Worm (Caenorhabditis elegans) whole organism, early embryonic: ENCODE results near the gene mlc-3.

ENCODE experiments used
- ama-1 ChIP-seq: fragments of 150-350 bp; optimal IDR thresholded peaks from 2 replicates; lab custom pipeline; 2014
- flt-1 ChIP-seq: fragments of 200-800 bp; sonication (Bioruptor generic); IDR thresholded peaks from 2 replicates; pipeline ENCODE4 v1.3.6; 2022; ENCODE audit warnings: missing genetic modification characterization, missing compliant biosample characterization
- hnd-1 ChIP-seq: sonication (generic microtip); optimal IDR thresholded peaks from 2 replicates; lab custom pipeline; 2016; ENCODE audit warnings: missing genetic modification characterization, missing compliant biosample characterization
- sea-1 ChIP-seq: fragments of 200-800 bp; sonication (Bioruptor generic); conservative IDR thresholded peaks from 2 replicates; pipeline ENCODE4 v1.3.6; 2022; ENCODE audit warnings: missing genetic modification characterization, missing compliant biosample characterization

ce11 chrIII:5543050-5543449, 21.8 kb upstream of the mlc-3 start, which contains the start of gene D1044.6:
- TF ChIP-seq flt-1 (GFP tag; lab: Robert Waterston, UW) = no peak
- TF ChIP-seq sea-1 (GFP tag; lab: Robert Waterston, UW) = no peak
- no peak for TF ChIP-seq ama-1 (lab: Kevin White, UChicago)
- TF ChIP-seq hnd-1 (tag; lab: Kevin White, UChicago) = no peak
